Worm (Caenorhabditis elegans): ENCODE data around the gene F01D5.10.
A peak's percentile ranks its signal among the peaks of the same experiment; 100 is the strongest.

Gene F01D5.10

DNA sequence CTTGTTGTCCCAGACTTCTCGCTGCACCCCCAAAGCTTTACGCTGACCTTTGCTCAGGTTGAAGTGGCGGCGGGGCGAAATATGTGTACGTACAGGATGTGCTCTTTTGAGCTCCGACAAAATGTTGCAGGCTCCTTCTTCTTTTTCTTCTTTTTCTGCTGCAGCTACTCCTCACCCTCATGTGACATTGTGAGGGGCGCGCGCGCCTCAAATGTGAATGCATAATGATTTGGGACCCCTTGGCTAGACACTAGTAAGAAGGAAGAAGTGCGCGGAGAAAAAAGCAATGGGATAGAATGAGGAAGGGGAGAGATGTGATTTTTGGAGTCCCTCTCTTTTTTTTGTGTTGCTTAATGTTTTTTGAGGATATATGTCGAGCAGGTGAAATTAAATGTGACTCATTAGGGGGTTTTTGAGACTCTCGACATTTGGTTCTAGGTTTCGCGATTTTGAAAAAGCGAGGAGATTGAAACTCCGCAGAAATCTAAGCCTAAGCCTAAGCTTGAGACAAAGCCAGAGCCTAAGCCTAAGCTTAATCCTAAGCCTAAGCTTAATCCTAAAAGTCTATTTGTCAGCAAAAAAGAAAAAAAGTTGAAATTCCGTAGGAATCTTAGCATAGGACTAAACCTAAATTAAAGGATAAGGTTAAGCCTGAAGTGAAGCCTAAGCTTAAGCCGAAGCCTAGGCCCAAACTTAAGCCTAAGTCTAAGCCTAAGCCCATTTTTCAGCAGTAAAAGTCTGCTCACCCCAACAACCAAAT lies 15.8 kb upstream of the F01D5.10 start (continued):
- TF ChIP-seq Y55F3AM.14 (GFP tag; optimal IDR thresholded peaks at IDR 0.05): peak; percentile 7
- TF ChIP-seq blmp-1 (tag; optimal IDR thresholded peaks at IDR 0.05; ENCODE audit: insufficient read depth): no peak
- no peak for TF ChIP-seq unc-62 (GFP tag; optimal IDR thresholded peaks at IDR 0.05)
- TF ChIP-seq R02D3.7 (tag; optimal IDR thresholded peaks at IDR 0.05): no peak
- TF ChIP-seq sma-9 (GFP tag; optimal IDR thresholded peaks at IDR 0.05): peak; percentile 47
- no peak for TF ChIP-seq sma-9 (tag; optimal IDR thresholded peaks at IDR 0.05)
- no peak for TF ChIP-seq nhr-6 (tag; optimal IDR thresholded peaks at IDR 0.05)
- no peak for TF ChIP-seq ztf-11 (tag; optimal IDR thresholded peaks at IDR 0.05)
- no peak for TF ChIP-seq ztf-1 (GFP tag; conservative IDR thresholded peaks at IDR 0.05)
- no peak for TF ChIP-seq dmd-4 (tag; optimal IDR thresholded peaks at IDR 0.05)
- TF ChIP-seq F13H6.1 (tag; optimal IDR thresholded peaks at IDR 0.05): peak; percentile 42

DNA sequence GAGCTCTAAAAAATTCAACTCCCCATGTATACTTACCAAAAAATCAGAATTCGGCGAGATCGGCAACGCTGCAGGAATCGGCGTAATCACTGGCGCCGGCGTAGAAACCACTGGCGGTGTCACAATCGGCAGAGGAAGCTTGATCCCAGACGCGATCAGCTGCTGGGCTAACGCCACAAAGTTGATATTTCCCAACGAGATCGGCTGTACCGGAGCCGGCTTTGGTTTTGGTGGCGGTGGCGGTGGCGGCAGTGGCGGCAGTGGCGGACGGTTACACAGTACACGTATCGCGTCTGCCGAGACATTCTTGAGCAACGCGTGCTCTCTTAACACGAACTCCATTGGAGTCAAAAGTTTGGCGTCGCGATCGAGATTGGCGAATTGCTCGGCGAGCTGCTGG lies 13.4 kb upstream of the F01D5.10 start:
- TF ChIP-seq F13H6.1 (tag; optimal IDR thresholded peaks at IDR 0.05): no peak
- no peak for TF ChIP-seq snpc-4 (tag; optimal IDR thresholded peaks at IDR 0.05)
- TF ChIP-seq blmp-1 (tag; optimal IDR thresholded peaks at IDR 0.05; ENCODE audit: insufficient read depth): no peak
- TF ChIP-seq sem-4 (tag; optimal IDR thresholded peaks at IDR 0.05): no peak
- TF ChIP-seq elt-3 (tag; optimal IDR thresholded peaks at IDR 0.05): no peak
- TF ChIP-seq unc-39 (tag; optimal IDR thresholded peaks at IDR 0.05): no peak
- no peak for TF ChIP-seq nhr-129 (tag; optimal IDR thresholded peaks at IDR 0.05)
- TF ChIP-seq dmd-4 (tag; optimal IDR thresholded peaks at IDR 0.05): no peak
- TF ChIP-seq ztf-1 (GFP tag; conservative IDR thresholded peaks at IDR 0.05): no peak

DNA sequence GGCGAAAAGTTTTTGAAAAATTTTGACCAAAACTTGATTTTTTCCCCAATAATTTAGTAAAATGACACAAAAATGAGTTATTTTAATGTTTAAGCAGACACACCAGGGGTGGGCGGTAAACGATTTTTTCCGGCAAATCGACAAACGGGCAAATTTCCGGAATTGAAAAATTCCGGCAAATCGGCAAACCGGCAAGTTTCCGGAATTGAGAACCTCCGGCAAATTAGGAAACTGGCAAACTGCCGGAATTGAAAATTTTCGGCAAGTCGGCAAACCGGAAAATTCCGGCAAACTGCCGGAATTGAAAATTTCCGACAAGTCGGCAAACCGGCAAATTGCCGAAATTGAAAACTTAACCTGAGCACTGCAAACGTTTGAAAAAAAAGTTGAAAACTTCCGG lies 11.6 kb upstream of the F01D5.10 start:
- no peak for TF ChIP-seq snpc-4 (tag; optimal IDR thresholded peaks at IDR 0.05)
- TF ChIP-seq F13H6.1 (tag; optimal IDR thresholded peaks at IDR 0.05): peak; percentile 21
- TF ChIP-seq nhr-129 (tag; optimal IDR thresholded peaks at IDR 0.05): peak; percentile 5

ce11 chrII:14018887-14019286 lies 2.2 kb downstream of the F01D5.10 start:
- TF ChIP-seq ztf-1 (GFP tag; conservative IDR thresholded peaks at IDR 0.05) (no peak), ztf-4 (tag; optimal IDR thresholded peaks at IDR 0.05) (no peak), ZK546.5 (tag; optimal IDR thresholded peaks at IDR 0.05) (no peak), lin-11 (tag; optimal IDR thresholded peaks at IDR 0.05) (no peak), nhr-11 (tag; optimal IDR thresholded peaks at IDR 0.05) (no peak), lin-13 (GFP tag; optimal IDR thresholded peaks at IDR 0.05) (no peak), zag-1 (tag; optimal IDR thresholded peaks at IDR 0.05) (no peak), mbf-1 (tag; optimal IDR thresholded peaks at IDR 0.05) (no peak), alr-1 (tag; optimal IDR thresholded peaks at IDR 0.05) (no peak)

DNA sequence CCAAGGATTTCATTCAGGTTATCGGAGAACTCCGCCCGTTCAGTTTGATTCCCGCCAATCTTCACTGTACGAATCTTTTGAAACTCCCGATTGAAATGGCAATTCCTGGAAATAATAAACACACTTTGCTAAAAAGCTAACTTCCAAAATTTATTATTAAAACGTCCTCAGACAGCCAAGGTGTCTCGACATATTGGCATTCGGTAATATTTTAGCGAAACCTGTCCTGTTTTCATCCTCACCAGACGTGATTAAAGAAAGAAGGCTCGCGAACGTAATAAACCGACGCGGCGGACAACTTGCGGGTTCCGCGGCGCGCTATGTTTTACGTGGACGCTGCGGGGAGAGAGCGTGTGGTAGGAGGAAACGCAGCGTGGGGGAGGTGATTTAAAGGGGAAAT lies 2.9 kb downstream of the F01D5.10 start:
- TF ChIP-seq lsy-2 (tag; optimal IDR thresholded peaks at IDR 0.05): peak; percentile 66 to 77
- TF ChIP-seq nhr-237 (tag; optimal IDR thresholded peaks at IDR 0.05): no peak
- TF ChIP-seq alr-1 (tag; optimal IDR thresholded peaks at IDR 0.05): no peak
- peak; percentile 26 for TF ChIP-seq nhr-10 (tag; optimal IDR thresholded peaks at IDR 0.05)
- TF ChIP-seq sma-9 (GFP tag; optimal IDR thresholded peaks at IDR 0.05): peak; percentile 78
- TF ChIP-seq sma-9 (tag; optimal IDR thresholded peaks at IDR 0.05): no peak
- no peak for TF ChIP-seq ceh-82 (tag; optimal IDR thresholded peaks at IDR 0.05)
- peak; percentile 82 for TF ChIP-seq Y55F3AM.14 (GFP tag; optimal IDR thresholded peaks at IDR 0.05)
- TF ChIP-seq elt-1 (tag; optimal IDR thresholded peaks at IDR 0.05): no peak
- peak; percentile 87 for TF ChIP-seq nhr-21 (tag; optimal IDR thresholded peaks at IDR 0.05)
- TF ChIP-seq mdl-1 (tag; optimal IDR thresholded peaks at IDR 0.05): peak; percentile 6 to 42
- TF ChIP-seq ztf-11 (tag; optimal IDR thresholded peaks at IDR 0.05): no peak
- no peak for TF ChIP-seq nhr-11 (tag; optimal IDR thresholded peaks at IDR 0.05)
- TF ChIP-seq ZK546.5 (tag; optimal IDR thresholded peaks at IDR 0.05): no peak
- TF ChIP-seq mab-5 (tag; optimal IDR thresholded peaks at IDR 0.05): no peak
- TF ChIP-seq F13H6.1 (tag; optimal IDR thresholded peaks at IDR 0.05): peak; percentile 77
- TF ChIP-seq peb-1 (tag; optimal IDR thresholded peaks at IDR 0.05): no peak
- TF ChIP-seq nhr-6 (tag; optimal IDR thresholded peaks at IDR 0.05): no peak
- peak; percentile 85 for TF ChIP-seq gmeb-1 (tag; optimal IDR thresholded peaks at IDR 0.05)
- TF ChIP-seq lin-13 (GFP tag; optimal IDR thresholded peaks at IDR 0.05): peak; percentile 82
- TF ChIP-seq C34F6.9 (tag; optimal IDR thresholded peaks at IDR 0.05): peak; percentile 44
- peak; percentile 99 for TF ChIP-seq ama-1 (optimal IDR thresholded peaks at IDR 0.05)
- no peak for TF ChIP-seq unc-62 (GFP tag; optimal IDR thresholded peaks at IDR 0.05)
- peak; percentile 85 for TF ChIP-seq crh-2 (tag; optimal IDR thresholded peaks at IDR 0.05)
- TF ChIP-seq lin-39 (tag; optimal IDR thresholded peaks at IDR 0.05): no peak
- TF ChIP-seq skn-1 (tag; optimal IDR thresholded peaks at IDR 0.05): no peak
- no peak for TF ChIP-seq zag-1 (tag; optimal IDR thresholded peaks at IDR 0.05)
- no peak for TF ChIP-seq nhr-23 (tag; optimal IDR thresholded peaks at IDR 0.05)
- peak; percentile 40 for TF ChIP-seq egl-27 (tag; optimal IDR thresholded peaks at IDR 0.05)
- TF ChIP-seq elt-3 (tag; optimal IDR thresholded peaks at IDR 0.05): no peak
- TF ChIP-seq blmp-1 (tag; optimal IDR thresholded peaks at IDR 0.05; ENCODE audit: insufficient read depth): no peak
- TF ChIP-seq unc-39 (tag; optimal IDR thresholded peaks at IDR 0.05): no peak
- TF ChIP-seq fos-1 (tag; optimal IDR thresholded peaks at IDR 0.05): peak; percentile 33
- peak; percentile 99 for TF ChIP-seq snpc-4 (tag; optimal IDR thresholded peaks at IDR 0.05)
- TF ChIP-seq ceh-16 (tag; optimal IDR thresholded peaks at IDR 0.05): peak; percentile 80

Measured in whole organism, L2 larva.